Fruit fly (Drosophila melanogaster) whole organism, embryonic: ENCODE data around the gene CG5561.
A peak's percentile ranks its signal among the peaks of the same experiment; 100 is the strongest.

Experiments used
- Blimp-1 ChIP-seq: fragments of 200-800 bp; sonication (Bioruptor generic); optimal IDR thresholded peaks from 3 replicates; lab custom pipeline; 2018; ENCODE audit warnings: missing biosample characterization, missing genetic modification characterization, mild to moderate bottlenecking, moderate library complexity, missing genetic modification reagents
- CG10462 ChIP-seq: fragments of 200-800 bp; sonication (Bioruptor generic); optimal IDR thresholded peaks from 2 replicates; lab custom pipeline; 2016; ENCODE audit warnings: missing biosample characterization, missing genetic modification characterization
- CG11456 ChIP-seq: fragments of 200-800 bp; sonication (Bioruptor generic); IDR thresholded peaks from 3 replicates; pipeline ENCODE4 v1.3.6; 2022; ENCODE audit warnings: missing biosample characterization, missing genetic modification characterization
- CG11504 ChIP-seq: fragments of 200-800 bp; sonication (Bioruptor generic); optimal IDR thresholded peaks from 3 replicates; lab custom pipeline; 2019; ENCODE audit warnings: missing biosample characterization, mild to moderate bottlenecking, missing genetic modification characterization, moderate library complexity
- CG11560 ChIP-seq: fragments of 200-800 bp; sonication (Bioruptor generic); IDR thresholded peaks from 3 replicates; pipeline ENCODE4 v1.3.6; 2022; ENCODE audit warnings: missing biosample characterization, missing genetic modification characterization
- CG12391 ChIP-seq: fragments of 200-800 bp; sonication (Bioruptor generic); optimal IDR thresholded peaks from 3 replicates; lab custom pipeline; 2018; ENCODE audit warnings: missing biosample characterization, mild to moderate bottlenecking, missing genetic modification characterization, moderate library complexity
- CG14441 ChIP-seq: fragments of 200-800 bp; sonication (Bioruptor generic); IDR thresholded peaks from 2 replicates; pipeline ENCODE4 v1.3.6; 2022; ENCODE audit warnings: missing biosample characterization, missing genetic modification characterization
- CG15073 ChIP-seq: fragments of 200-800 bp; sonication (Bioruptor generic); optimal IDR thresholded peaks from 2 replicates; lab custom pipeline; 2016; ENCODE audit warnings: missing biosample characterization, missing genetic modification characterization
- CG1603 ChIP-seq: fragments of 200-800 bp; sonication (Bioruptor generic); optimal IDR thresholded peaks from 2 replicates; lab custom pipeline; 2019; ENCODE audit warnings: missing biosample characterization, mild to moderate bottlenecking, missing genetic modification characterization, moderate library complexity
- CG17328 ChIP-seq: fragments of 200-800 bp; sonication (Bioruptor generic); IDR thresholded peaks from 2 replicates; pipeline ENCODE4 v1.3.6; 2022; ENCODE audit warnings: missing biosample characterization, missing genetic modification characterization
- CG17612 ChIP-seq: fragments of 200-800 bp; sonication (Bioruptor generic); IDR thresholded peaks from 2 replicates; pipeline ENCODE4 v1.3.6; 2022; ENCODE audit warnings: missing biosample characterization, missing genetic modification characterization
- CG18599 ChIP-seq: fragments of 200-800 bp; sonication (Bioruptor generic); optimal IDR thresholded peaks from 3 replicates; lab custom pipeline; 2017; ENCODE audit warnings: missing biosample characterization, missing genetic modification characterization, mild to moderate bottlenecking, moderate library complexity, missing genetic modification reagents
- CG2120 ChIP-seq: fragments of 200-800 bp; sonication (Bioruptor generic); optimal IDR thresholded peaks from 3 replicates; lab custom pipeline; 2016; ENCODE audit warnings: missing biosample characterization, missing genetic modification characterization
- CG2678 ChIP-seq: fragments of 200-800 bp; sonication (Bioruptor generic); optimal IDR thresholded peaks from 3 replicates; lab custom pipeline; 2019; ENCODE audit warnings: missing biosample characterization, mild to moderate bottlenecking, missing genetic modification characterization, moderate library complexity
- CG2889 ChIP-seq: fragments of 200-800 bp; sonication (Bioruptor generic); IDR thresholded peaks from 3 replicates; pipeline ENCODE4 v1.3.6; 2022; ENCODE audit warnings: missing biosample characterization, missing genetic modification characterization
- CG32532 ChIP-seq: fragments of 200-800 bp; sonication (Bioruptor generic); IDR thresholded peaks from 2 replicates; pipeline ENCODE4 v1.3.6; 2022; ENCODE audit warnings: missing biosample characterization, missing genetic modification characterization
- CG3838 ChIP-seq: fragments of 200-800 bp; sonication (Bioruptor generic); optimal IDR thresholded peaks from 3 replicates; lab custom pipeline; 2016; ENCODE audit warnings: missing biosample characterization, missing genetic modification characterization
- CG4328 ChIP-seq: fragments of 200-800 bp; sonication (Bioruptor generic); optimal IDR thresholded peaks from 3 replicates; lab custom pipeline; 2017; ENCODE audit warnings: missing biosample characterization, missing genetic modification reagents, missing genetic modification characterization
- CG4404 ChIP-seq: fragments of 200-800 bp; sonication (Bioruptor generic); IDR thresholded peaks from 2 replicates; pipeline ENCODE4 v1.3.6; 2022; ENCODE audit warnings: missing biosample characterization, missing genetic modification characterization
- CG6689 ChIP-seq: fragments of 200-800 bp; sonication (Bioruptor generic); IDR thresholded peaks from 2 replicates; pipeline ENCODE4 v1.3.6; 2022; ENCODE audit warnings: missing biosample characterization, missing genetic modification characterization
- CG8359 ChIP-seq: fragments of 200-800 bp; sonication (Bioruptor generic); optimal IDR thresholded peaks from 2 replicates; lab custom pipeline; 2017; ENCODE audit warnings: missing biosample characterization, mild to moderate bottlenecking, missing genetic modification characterization, borderline replicate concordance
- CG9215 ChIP-seq: fragments of 200-800 bp; sonication (Bioruptor generic); IDR thresholded peaks from 2 replicates; pipeline ENCODE4 v1.3.6; 2022; ENCODE audit warnings: missing biosample characterization, missing genetic modification characterization
- CG9932 ChIP-seq: fragments of 200-800 bp; sonication (Bioruptor generic); IDR thresholded peaks from 2 replicates; pipeline ENCODE4 v1.3.6; 2022; ENCODE audit warnings: missing biosample characterization, missing genetic modification characterization
- Camta ChIP-seq: fragments of 200-800 bp; sonication (Bioruptor generic); optimal IDR thresholded peaks from 2 replicates; lab custom pipeline; 2016; ENCODE audit warnings: missing biosample characterization, missing genetic modification characterization
- Dbx ChIP-seq: fragments of 200-800 bp; sonication (Bioruptor generic); IDR thresholded peaks from 3 replicates; pipeline ENCODE4 v1.3.6; 2022; ENCODE audit warnings: missing biosample characterization, missing genetic modification characterization
- Gug ChIP-seq: fragments of 200-800 bp; sonication (Bioruptor generic); IDR thresholded peaks from 4 replicates; pipeline ENCODE4 v1.3.6; 2022; ENCODE audit warnings: missing biosample characterization, missing genetic modification characterization
- Med ChIP-seq: fragments of 200-800 bp; sonication (Bioruptor generic); peaks from one replicate; lab custom pipeline; 2016; ENCODE audit warnings: missing biosample characterization, missing genetic modification characterization, mild to moderate bottlenecking, inconsistent platforms, moderate library complexity
- Mrtf ChIP-seq: fragments of 200-800 bp; sonication (Bioruptor generic); IDR thresholded peaks from 3 replicates; pipeline ENCODE4 v1.3.6; 2022; ENCODE audit warnings: missing biosample characterization, missing genetic modification characterization
- Optix ChIP-seq: fragments of 200-800 bp; sonication (Bioruptor generic); IDR thresholded peaks from 3 replicates; pipeline ENCODE4 v1.3.6; 2022; ENCODE audit warnings: missing biosample characterization, missing genetic modification characterization
- PHDP ChIP-seq: fragments of 200-800 bp; sonication (Bioruptor generic); optimal IDR thresholded peaks from 3 replicates; lab custom pipeline; 2018; ENCODE audit warnings: missing biosample characterization, mild to moderate bottlenecking, missing genetic modification characterization, moderate library complexity
- Ptx1 ChIP-seq: fragments of 200-800 bp; sonication (Bioruptor generic); IDR thresholded peaks from 2 replicates; pipeline ENCODE4 v1.3.6; 2022; ENCODE audit warnings: missing biosample characterization, missing genetic modification characterization
- Rfx ChIP-seq: fragments of 200-800 bp; sonication (Bioruptor generic); IDR thresholded peaks from 2 replicates; pipeline ENCODE4 v1.3.6; 2022; ENCODE audit warnings: missing biosample characterization, missing genetic modification characterization
- Sox102F ChIP-seq: fragments of 200-800 bp; sonication (Bioruptor generic); optimal IDR thresholded peaks from 2 replicates; lab custom pipeline; 2018; ENCODE audit warnings: missing biosample characterization, mild to moderate bottlenecking, missing genetic modification characterization, moderate library complexity
- bsh ChIP-seq, 2 experiments: fragments of 200-800 bp; sonication (Bioruptor generic); optimal IDR thresholded peaks; 2 replicates each; lab custom pipeline; 2017 to 2018; ENCODE audit warnings: mild to moderate bottlenecking in 2 of 2, missing biosample characterization in 2 of 2, missing genetic modification characterization in 2 of 2, moderate library complexity in 1 of 2
- ci ChIP-seq: fragments of 200-800 bp; sonication (Bioruptor generic); IDR thresholded peaks from 3 replicates; pipeline ENCODE4 v1.3.6; 2022; ENCODE audit warnings: missing biosample characterization, missing genetic modification characterization
- dmrt99B ChIP-seq: fragments of 200-800 bp; sonication (Bioruptor generic); optimal IDR thresholded peaks from 2 replicates; lab custom pipeline; 2018; ENCODE audit warnings: missing biosample characterization, mild to moderate bottlenecking, missing genetic modification characterization, moderate library complexity
- ewg ChIP-seq: fragments of 200-800 bp; sonication (Bioruptor generic); optimal IDR thresholded peaks from 3 replicates; lab custom pipeline; 2017; ENCODE audit warnings: mild to moderate bottlenecking, missing biosample characterization, missing genetic modification reagents, missing genetic modification characterization
- grau ChIP-seq: fragments of 200-800 bp; optimal IDR thresholded peaks from 3 replicates; lab custom pipeline; 2019; ENCODE audit warnings: missing biosample characterization, mild to moderate bottlenecking, missing genetic modification characterization, moderate library complexity
- lmd ChIP-seq: fragments of 200-800 bp; sonication (Bioruptor generic); IDR thresholded peaks from 2 replicates; pipeline ENCODE4 v1.3.6; 2022; ENCODE audit warnings: missing biosample characterization, missing genetic modification characterization
- mam ChIP-seq: fragments of 200-800 bp; sonication (Bioruptor generic); optimal IDR thresholded peaks from 3 replicates; lab custom pipeline; 2016; ENCODE audit warnings: missing biosample characterization, missing genetic modification characterization
- otp ChIP-seq: fragments of 200-800 bp; sonication (Bioruptor generic); IDR thresholded peaks from 3 replicates; pipeline ENCODE4, ENCODE4 v1.3.6; 2022; ENCODE audit warnings: missing biosample characterization, missing genetic modification characterization
- prd ChIP-seq, 3 experiments: fragments of >200 bp in 2 of 3; fragments of 200-800 bp in 1 of 3; sonication (Bioruptor generic) in 1 of 3; optimal IDR thresholded peaks in 2 of 3; IDR thresholded peaks in 1 of 3; 2 replicates in 2 of 3; 3 replicates in 1 of 3; pipeline versions ENCODE4 v1.3.6 to Lab custom; 2017 to 2022; ENCODE audit warnings: missing biosample characterization in 1 of 3, missing genetic modification characterization in 1 of 3
- ranshi ChIP-seq: fragments of 200-800 bp; sonication (Bioruptor generic); IDR thresholded peaks from 2 replicates; pipeline ENCODE4 v1.3.6; 2022; ENCODE audit warnings: missing biosample characterization, missing genetic modification characterization
- row ChIP-seq: fragments of 200-800 bp; sonication (Bioruptor generic); IDR thresholded peaks from 3 replicates; pipeline ENCODE4 v1.3.6; 2022; ENCODE audit warnings: missing biosample characterization, missing genetic modification characterization
- sens ChIP-seq: fragments of 200-800 bp; sonication (Bioruptor generic); peaks from one replicate; lab custom pipeline; 2016; ENCODE audit warnings: missing biosample characterization, missing genetic modification characterization
- sisA ChIP-seq: fragments of 200-800 bp; sonication (Bioruptor generic); IDR thresholded peaks from 2 replicates; pipeline ENCODE4 v1.3.6; 2022; ENCODE audit warnings: missing biosample characterization, missing genetic modification characterization
- vfl ChIP-seq: fragments of 200-800 bp; sonication (Bioruptor generic); optimal IDR thresholded peaks from 2 replicates; lab custom pipeline; 2016; ENCODE audit warnings: missing biosample characterization, missing genetic modification characterization
- wdn ChIP-seq: fragments of 200-800 bp; sonication (Bioruptor generic); IDR thresholded peaks from 2 replicates; pipeline ENCODE4 v1.3.6; 2022; ENCODE audit warnings: missing biosample characterization, missing genetic modification characterization
- zfh1 ChIP-seq: fragments of 200-800 bp; sonication (Bioruptor generic); IDR thresholded peaks from 3 replicates; pipeline ENCODE4 v1.3.6; 2022; ENCODE audit warnings: missing biosample characterization, missing genetic modification characterization

The CG5561 gene

DNA sequence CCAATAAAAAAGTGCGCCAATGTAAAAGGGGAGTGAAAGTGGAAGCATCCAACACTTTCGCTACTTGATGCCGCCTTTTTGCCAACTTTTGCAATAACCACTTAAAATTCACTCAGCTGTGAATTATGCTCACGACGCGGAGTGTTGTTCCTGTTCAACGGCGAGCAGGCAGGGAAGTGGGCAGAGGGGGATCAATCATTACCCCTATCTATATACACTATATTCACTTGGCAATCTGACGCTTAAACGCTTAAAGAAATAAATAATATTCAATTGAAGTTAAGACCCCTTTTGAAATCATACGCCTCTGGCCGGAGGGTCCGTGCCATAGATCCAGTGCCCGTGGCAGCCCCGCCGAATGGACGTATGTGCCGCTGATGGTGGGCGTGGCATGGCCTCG lies 38.6 kb downstream of the CG5561 start:
- TF ChIP-seq dmrt99B (tag; lab: Kevin White, UChicago) (peak; percentile 4), CG9932 (peak; percentile 48), CG14441 (GFP tag; lab: Robert Waterston, UW) (0 out of 2 replicates have a peak, but pooled peaks have one; percentile 14), CG2889 (GFP tag; lab: Robert Waterston, UW) (no peak), Optix (GFP tag; lab: Robert Waterston, UW) (peak; percentile 10; the same call in 1 of the 3 replicates), CG15073 (no peak), Med (GFP tag; lab: Kevin White, UChicago) (peak; percentile 54), grau (no peak), vfl (GFP tag; lab: Kevin White, UChicago) (no peak), CG32532 (peak; percentile 39; the same call in 1 of the 2 replicates), CG3838 (GFP tag; lab: Kevin White, UChicago) (no peak), CG11560 (0 out of 3 replicates have a peak, but pooled peaks have one; percentile 27), zfh1 (0 out of 3 replicates have a peak, but pooled peaks have one; percentile 14), Gug (0 out of 4 replicates have a peak, but pooled peaks have one; percentile 11), CG8359 (no peak), CG9215 (GFP tag; lab: Robert Waterston, UW) (0 out of 2 replicates have a peak, but pooled peaks have one; percentile 7), CG4328 (GFP tag; lab: Kevin White, UChicago) (no peak), CG11504 (tag; lab: Kevin White, UChicago) (peak; percentile 4), lmd (peak; percentile 17; the same call in 1 of the 2 replicates), Mrtf (GFP tag; lab: Robert Waterston, UW) (0 out of 3 replicates have a peak, but pooled peaks have one; percentile 14), prd (optimal IDR thresholded peaks at IDR 0.05; lab: Kevin White, UChicago) (no peak), prd (GFP tag; IDR thresholded peaks at IDR 0.05; lab: Robert Waterston, UW) (peak; percentile 63), Dbx (GFP tag; lab: Robert Waterston, UW) (peak; percentile 46; the same call in 1 of the 3 replicates), Ptx1 (0 out of 2 replicates have a peak, but pooled peaks have one; percentile 27), CG2120 (GFP tag; lab: Kevin White, UChicago) (peak; percentile 3), CG18599 (GFP tag; lab: Kevin White, UChicago) (peak; percentile 32), Rfx (peak; percentile 49), CG2678 (tag; lab: Kevin White, UChicago) (peak; percentile 1), CG11456 (GFP tag; lab: Robert Waterston, UW) (0 out of 3 replicates have a peak, but pooled peaks have one; percentile 5), sisA (GFP tag; lab: Robert Waterston, UW) (0 out of 2 replicates have a peak, but pooled peaks have one; percentile 9), CG4404 (peak; percentile 18; the same call in 1 of the 2 replicates), wdn (GFP tag; lab: Robert Waterston, UW) (peak; percentile 15; the same call in 1 of the 2 replicates)

dm6 chr2L:1312321-1312720 lies 41.6 kb downstream of the CG5561 start:
- TF ChIP-seq CG2889 (GFP tag; lab: Robert Waterston, UW): no peak
- TF ChIP-seq zfh1: 0 out of 3 replicates have a peak, but pooled peaks have one; percentile 29
- TF ChIP-seq PHDP (tag; lab: Kevin White, UChicago): peak; percentile 21
- peak; percentile 18 for TF ChIP-seq Blimp-1 (GFP tag; lab: Kevin White, UChicago)
- 0 out of 3 replicates have a peak, but pooled peaks have one; percentile 33 for TF ChIP-seq row
- peak; percentile 66 for TF ChIP-seq Med (GFP tag; lab: Kevin White, UChicago)
- TF ChIP-seq CG1603: peak; percentile 39
- TF ChIP-seq Sox102F (GFP tag; lab: Kevin White, UChicago): peak; percentile 37
- peak in 1 of 2 experiments; percentile 25 for TF ChIP-seq bsh (GFP tag; optimal IDR thresholded peaks at IDR 0.05; lab: Kevin White, UChicago)
- TF ChIP-seq ewg (GFP tag; lab: Kevin White, UChicago): no peak
- peak; percentile 39; the same call in 1 of the 2 replicates for TF ChIP-seq sisA (GFP tag; lab: Robert Waterston, UW)
- TF ChIP-seq otp (GFP tag; lab: Robert Waterston, UW): 0 out of 3 replicates have a peak, but pooled peaks have one; percentile 17
- no peak for TF ChIP-seq CG17612
- peak; percentile 36 for TF ChIP-seq dmrt99B (tag; lab: Kevin White, UChicago)
- TF ChIP-seq Camta (GFP tag; lab: Kevin White, UChicago): no peak
- no peak for TF ChIP-seq CG6689 (GFP tag; lab: Robert Waterston, UW)
- TF ChIP-seq ranshi (GFP tag; lab: Robert Waterston, UW): peak; percentile 8; the same call in 1 of the 2 replicates
- no peak for TF ChIP-seq CG10462 (GFP tag; lab: Kevin White, UChicago)
- TF ChIP-seq mam (GFP tag; lab: Kevin White, UChicago): no peak
- TF ChIP-seq CG11504 (tag; lab: Kevin White, UChicago): peak; percentile 13
- TF ChIP-seq CG12391 (tag; lab: Kevin White, UChicago): peak; percentile 19
- peak; percentile 30; the same call in 2 of the 3 replicates for TF ChIP-seq ci (GFP tag; lab: Robert Waterston, UW)
- peak; percentile 72 for TF ChIP-seq sens (GFP tag; lab: Kevin White, UChicago)
- peak; percentile 57; the same call in 1 of the 2 replicates for TF ChIP-seq CG17328
